Fruit fly (Drosophila melanogaster) whole organism, embryonic: ENCODE measurements around the gene mRpL39.

Experiments used
- Ada2b ChIP-seq: fragments of 200-800 bp; sonication (Bioruptor generic); IDR thresholded peaks from 2 replicates; pipeline ENCODE4 v1.3.6; 2022; ENCODE audit warnings: missing biosample characterization, missing genetic modification characterization
- CG10979 ChIP-seq: fragments of 200-800 bp; sonication (Bioruptor generic); optimal IDR thresholded peaks from 2 replicates; lab custom pipeline; 2018; ENCODE audit warnings: missing biosample characterization, mild to moderate bottlenecking, missing genetic modification characterization, moderate library complexity
- CG11504 ChIP-seq: fragments of 200-800 bp; sonication (Bioruptor generic); optimal IDR thresholded peaks from 3 replicates; lab custom pipeline; 2019; ENCODE audit warnings: missing biosample characterization, mild to moderate bottlenecking, missing genetic modification characterization, moderate library complexity
- CG12391 ChIP-seq: fragments of 200-800 bp; sonication (Bioruptor generic); optimal IDR thresholded peaks from 3 replicates; lab custom pipeline; 2018; ENCODE audit warnings: missing biosample characterization, mild to moderate bottlenecking, missing genetic modification characterization, moderate library complexity
- CG13775 ChIP-seq: fragments of 200-800 bp; sonication (Bioruptor generic); optimal IDR thresholded peaks from 3 replicates; lab custom pipeline; 2017; ENCODE audit warnings: missing biosample characterization, mild to moderate bottlenecking, missing genetic modification characterization
- CG14710 ChIP-seq: fragments of 200-800 bp; sonication (Bioruptor generic); optimal IDR thresholded peaks from 3 replicates; lab custom pipeline; 2019; ENCODE audit warnings: missing biosample characterization, mild to moderate bottlenecking, missing genetic modification characterization, moderate library complexity
- CG14965 ChIP-seq: fragments of 200-800 bp; sonication (Bioruptor generic); optimal IDR thresholded peaks from 2 replicates; lab custom pipeline; 2016; ENCODE audit warnings: missing biosample characterization, missing genetic modification characterization, borderline replicate concordance
- CG15696 ChIP-seq: fragments of 200-800 bp; sonication (Bioruptor generic); optimal IDR thresholded peaks from 2 replicates; lab custom pipeline; 2019; ENCODE audit warnings: missing biosample characterization, mild to moderate bottlenecking, missing genetic modification characterization, moderate library complexity
- CG1647 ChIP-seq: fragments of 200-800 bp; sonication (Bioruptor generic); optimal IDR thresholded peaks from 3 replicates; lab custom pipeline; 2016; ENCODE audit warnings: missing biosample characterization, missing genetic modification characterization
- CG16779 ChIP-seq: fragments of 200-800 bp; sonication (Bioruptor generic); IDR thresholded peaks from 2 replicates; pipeline ENCODE4 v1.3.6; 2022; ENCODE audit warnings: missing biosample characterization, missing genetic modification characterization
- CG17802 ChIP-seq: fragments of 200-800 bp; sonication (Bioruptor generic); optimal IDR thresholded peaks from 2 replicates; lab custom pipeline; 2018; ENCODE audit warnings: missing biosample characterization, mild to moderate bottlenecking, missing genetic modification characterization, moderate library complexity
- CG2202 ChIP-seq: fragments of 200-800 bp; sonication (Bioruptor generic); optimal IDR thresholded peaks from 2 replicates; lab custom pipeline; 2018; ENCODE audit warnings: missing biosample characterization, mild to moderate bottlenecking, missing genetic modification characterization
- CG2678 ChIP-seq: fragments of 200-800 bp; sonication (Bioruptor generic); optimal IDR thresholded peaks from 3 replicates; lab custom pipeline; 2019; ENCODE audit warnings: missing biosample characterization, mild to moderate bottlenecking, missing genetic modification characterization, moderate library complexity
- CG30020 ChIP-seq: fragments of 200-800 bp; optimal IDR thresholded peaks from 2 replicates; lab custom pipeline; 2019; ENCODE audit warnings: missing biosample characterization, mild to moderate bottlenecking, missing genetic modification characterization, moderate library complexity
- CG31388 ChIP-seq: fragments of 200-800 bp; sonication (Bioruptor generic); optimal IDR thresholded peaks from 2 replicates; lab custom pipeline; 2016; ENCODE audit warnings: missing biosample characterization, missing genetic modification characterization
- CG4360 ChIP-seq: fragments of 200-800 bp; sonication (Bioruptor generic); IDR thresholded peaks from 2 replicates; pipeline ENCODE4 v1.3.6; 2022; ENCODE audit warnings: missing biosample characterization, missing genetic modification characterization
- CG4854 ChIP-seq: fragments of 200-800 bp; sonication (Bioruptor generic); optimal IDR thresholded peaks from 2 replicates; lab custom pipeline; 2016; ENCODE audit warnings: missing biosample characterization, missing genetic modification characterization, inconsistent platforms
- CG7372 ChIP-seq: fragments of 200-800 bp; sonication (Bioruptor generic); IDR thresholded peaks from 2 replicates; pipeline ENCODE4 v1.3.6; 2022; ENCODE audit warnings: missing biosample characterization, missing genetic modification characterization
- CG7745 ChIP-seq: fragments of 200-800 bp; sonication (Bioruptor generic); optimal IDR thresholded peaks from 2 replicates; lab custom pipeline; 2018; ENCODE audit warnings: missing biosample characterization, mild to moderate bottlenecking, missing genetic modification characterization, moderate library complexity
- CG7928 ChIP-seq: fragments of 200-800 bp; sonication (Bioruptor generic); optimal IDR thresholded peaks from 2 replicates; lab custom pipeline; 2017; ENCODE audit warnings: missing biosample characterization, mild to moderate bottlenecking, missing genetic modification characterization
- CG7963 ChIP-seq: fragments of 200-800 bp; sonication (Bioruptor generic); IDR thresholded peaks from 3 replicates; pipeline ENCODE4 v1.3.6; 2022; ENCODE audit warnings: missing biosample characterization, missing genetic modification characterization; ENCODE audit not compliant: partially characterized antibody
- CG9727 ChIP-seq: fragments of 200-800 bp; sonication (Bioruptor generic); optimal IDR thresholded peaks from 3 replicates; lab custom pipeline; 2017; ENCODE audit warnings: missing biosample characterization, mild to moderate bottlenecking, missing genetic modification characterization
- CG9876 ChIP-seq: fragments of 200-800 bp; sonication (Bioruptor generic); optimal IDR thresholded peaks from 2 replicates; lab custom pipeline; 2016; ENCODE audit warnings: missing biosample characterization, missing genetic modification characterization
- CHES-1-like ChIP-seq: fragments of 200-800 bp; sonication (Bioruptor generic); optimal IDR thresholded peaks from 2 replicates; lab custom pipeline; 2016; ENCODE audit warnings: missing biosample characterization, missing genetic modification characterization
- D ChIP-seq, 2 experiments: fragments of 200-800 bp in 1 of 2; fragments of >200 bp in 1 of 2; sonication (Bioruptor generic) in 1 of 2; optimal IDR thresholded peaks; 2 replicates in 1 of 2; 3 replicates in 1 of 2; lab custom pipeline; 2017; ENCODE audit warnings: mild to moderate bottlenecking in 1 of 2, missing biosample characterization in 1 of 2, missing genetic modification characterization in 1 of 2, missing genetic modification reagents in 1 of 2
- Doc2 ChIP-seq: fragments of 200-800 bp; sonication (Bioruptor generic); IDR thresholded peaks from 2 replicates; pipeline ENCODE4 v1.3.6; 2022; ENCODE audit warnings: missing biosample characterization, missing genetic modification characterization
- E2f2 ChIP-seq: fragments of 200-800 bp; sonication (Bioruptor generic); IDR thresholded peaks from 2 replicates; pipeline ENCODE4 v1.3.6; 2022; ENCODE audit warnings: missing biosample characterization, missing genetic modification characterization
- HHEX ChIP-seq: fragments of 200-800 bp; sonication (Bioruptor generic); optimal IDR thresholded peaks from 3 replicates; lab custom pipeline; 2017; ENCODE audit warnings: missing biosample characterization, mild to moderate bottlenecking, missing genetic modification characterization, missing genetic modification reagents
- HLH3B ChIP-seq: fragments of 200-800 bp; sonication (Bioruptor generic); IDR thresholded peaks from 2 replicates; pipeline ENCODE4 v1.3.6; 2022; ENCODE audit warnings: missing biosample characterization, missing genetic modification characterization
- Lim3 ChIP-seq: fragments of 200-800 bp; sonication (Bioruptor generic); IDR thresholded peaks from 2 replicates; pipeline ENCODE4 v1.3.6; 2022; ENCODE audit warnings: missing biosample characterization, missing genetic modification characterization
- NfI ChIP-seq: fragments of 200-800 bp; sonication (Bioruptor generic); optimal IDR thresholded peaks from 3 replicates; lab custom pipeline; 2018; ENCODE audit warnings: missing biosample characterization, mild to moderate bottlenecking, missing genetic modification characterization, moderate library complexity
- Usf ChIP-seq: fragments of 200-800 bp; sonication (Bioruptor generic); optimal IDR thresholded peaks from 2 replicates; lab custom pipeline; 2017; ENCODE audit warnings: missing genotype, missing biosample characterization, missing genetic modification characterization
- amos ChIP-seq: fragments of 200-800 bp; sonication (Bioruptor generic); IDR thresholded peaks from 2 replicates; pipeline ENCODE4 v1.3.6; 2022; ENCODE audit warnings: missing biosample characterization, missing genetic modification characterization; ENCODE audit not compliant: partially characterized antibody
- btn ChIP-seq: fragments of 200-800 bp; sonication (Bioruptor generic); optimal IDR thresholded peaks from 2 replicates; lab custom pipeline; 2016; ENCODE audit warnings: missing biosample characterization, missing genetic modification characterization
- dpn ChIP-seq, 2 experiments: fragments of 200-800 bp; sonication (Bioruptor generic); optimal IDR thresholded peaks; 3 replicates each; lab custom pipeline; 2016; ENCODE audit warnings: missing biosample characterization in 2 of 2, missing genetic modification characterization in 2 of 2
- fd102C ChIP-seq: fragments of 200-800 bp; sonication (Bioruptor generic); optimal IDR thresholded peaks from 2 replicates; lab custom pipeline; 2018; ENCODE audit warnings: missing biosample characterization, mild to moderate bottlenecking, missing genetic modification characterization, moderate library complexity
- fu2 ChIP-seq: fragments of 200-800 bp; sonication (Bioruptor generic); optimal IDR thresholded peaks from 2 replicates; lab custom pipeline; 2016; ENCODE audit warnings: missing biosample characterization, missing genetic modification characterization
- gro ChIP-seq: fragments of 200-800 bp; sonication (Bioruptor generic); optimal IDR thresholded peaks from 2 replicates; lab custom pipeline; 2016; ENCODE audit warnings: missing biosample characterization, missing genetic modification characterization
- gsb ChIP-seq: fragments of 200-800 bp; sonication (Bioruptor generic); IDR thresholded peaks from 2 replicates; pipeline ENCODE4 v1.3.6; 2022; ENCODE audit warnings: missing biosample characterization, missing genetic modification characterization
- insv ChIP-seq, 2 experiments: fragments of 200-800 bp; sonication (Bioruptor generic); optimal IDR thresholded peaks; 3 replicates each; lab custom pipeline; 2016 to 2018; ENCODE audit warnings: missing biosample characterization in 2 of 2, missing genetic modification characterization in 2 of 2
- lola ChIP-seq, 3 experiments: fragments of >200 bp in 2 of 3; fragments of 200-800 bp in 1 of 3; sonication (Bioruptor generic) in 1 of 3; optimal IDR thresholded peaks; 2 replicates each; lab custom pipeline; 2017 to 2019; ENCODE audit warnings: missing biosample characterization in 3 of 3, missing genetic modification characterization in 3 of 3, mild to moderate bottlenecking in 1 of 3, moderate library complexity in 1 of 3
- nau ChIP-seq: fragments of 200-800 bp; sonication (Bioruptor generic); optimal IDR thresholded peaks from 3 replicates; lab custom pipeline; 2017; ENCODE audit warnings: missing biosample characterization, mild to moderate bottlenecking, missing genetic modification characterization, missing genetic modification reagents
- p53 ChIP-seq: fragments of 200-800 bp; sonication (Bioruptor generic); optimal IDR thresholded peaks from 2 replicates; lab custom pipeline; 2016; ENCODE audit warnings: missing biosample characterization, missing genetic modification characterization
- peb ChIP-seq: fragments of 200-800 bp; sonication (Bioruptor generic); IDR thresholded peaks from 2 replicates; pipeline ENCODE4 v1.3.6; 2022; ENCODE audit warnings: missing biosample characterization, missing genetic modification characterization
- pita ChIP-seq: fragments of 200-800 bp; sonication (Bioruptor generic); optimal IDR thresholded peaks from 2 replicates; lab custom pipeline; 2017; ENCODE audit warnings: missing biosample characterization, mild to moderate bottlenecking, missing genetic modification characterization
- slbo ChIP-seq: fragments of 200-800 bp; sonication (Bioruptor generic); IDR thresholded peaks from 2 replicates; pipeline ENCODE4 v1.3.6; 2022; ENCODE audit warnings: missing biosample characterization, missing genetic modification characterization
- trh ChIP-seq: fragments of 200-800 bp; sonication (Bioruptor generic); optimal IDR thresholded peaks from 2 replicates; lab custom pipeline; 2016; ENCODE audit warnings: missing biosample characterization, missing genetic modification characterization
- twi ChIP-seq: fragments of 200-800 bp; optimal IDR thresholded peaks from 2 replicates; lab custom pipeline; 2019; ENCODE audit warnings: missing biosample characterization, mild to moderate bottlenecking, missing genetic modification characterization, moderate library complexity
- wek ChIP-seq: fragments of 200-800 bp; sonication (Bioruptor generic); optimal IDR thresholded peaks from 3 replicates; lab custom pipeline; 2018; ENCODE audit warnings: missing biosample characterization, mild to moderate bottlenecking, missing genetic modification characterization, moderate library complexity

The mRpL39 gene

dm6 chr3L:14952858-14953669 lies 46.4 kb downstream of the mRpL39 start (continued):
- TF ChIP-seq HLH3B (GFP tag; lab: Robert Waterston, UW) (no peak), CG14710 (peak; percentile 19), CG7928 (GFP tag; lab: Kevin White, UChicago) (no peak), peb (GFP tag; lab: Robert Waterston, UW) (no peak), CG4854 (GFP tag; lab: Kevin White, UChicago) (no peak), twi (tag; lab: Kevin White, UChicago) (peak; percentile 97), CG2678 (tag; lab: Kevin White, UChicago) (no peak), CG7372 (GFP tag; lab: Robert Waterston, UW) (no peak), CG16779 (GFP tag; lab: Robert Waterston, UW) (no peak), CG9727 (GFP tag; lab: Kevin White, UChicago) (peak; percentile 24), CG7963 (no peak), slbo (GFP tag; lab: Robert Waterston, UW) (no peak), fu2 (no peak), trh (GFP tag; lab: Kevin White, UChicago) (no peak), lola (GFP tag; optimal IDR thresholded peaks at IDR 0.05; lab: Kevin White, UChicago) (peak in 1 of 3 experiments; percentile 51), wek (GFP tag; lab: Kevin White, UChicago) (no peak), Doc2 (GFP tag; lab: Robert Waterston, UW) (no peak), Lim3 (GFP tag; lab: Robert Waterston, UW) (no peak), Usf (GFP tag; lab: Kevin White, UChicago) (no peak), CG4360 (GFP tag; lab: Robert Waterston, UW) (no peak), E2f2 (GFP tag; lab: Robert Waterston, UW) (no peak), fd102C (GFP tag; lab: Kevin White, UChicago) (peak; percentile 37), gsb (no peak), dpn (GFP tag; optimal IDR thresholded peaks at IDR 0.05; lab: Kevin White, UChicago) (no peak), p53 (peak; percentile 28), insv (GFP tag; optimal IDR thresholded peaks at IDR 0.05; lab: Kevin White, UChicago) (no peak), HHEX (GFP tag; lab: Kevin White, UChicago) (no peak), amos (GFP tag; lab: Robert Waterston, UW) (no peak), pita (no peak), CG10979 (tag; lab: Kevin White, UChicago) (peak; percentile 37), CG30020 (tag; lab: Kevin White, UChicago) (no peak), CG14965 (GFP tag; lab: Kevin White, UChicago) (no peak), CG31388 (GFP tag; lab: Kevin White, UChicago) (no peak), CG7745 (tag; lab: Kevin White, UChicago) (no peak), CG9876 (GFP tag; lab: Kevin White, UChicago) (no peak), CG1647 (GFP tag; lab: Kevin White, UChicago) (no peak), CG12391 (tag; lab: Kevin White, UChicago) (peak; percentile 20), Ada2b (GFP tag; lab: Robert Waterston, UW) (no peak), CG2202 (tag; lab: Kevin White, UChicago) (no peak), gro (GFP tag; lab: Kevin White, UChicago) (no peak), D (optimal IDR thresholded peaks at IDR 0.05; lab: Kevin White, UChicago) (peak; percentile 100), D (GFP tag; optimal IDR thresholded peaks at IDR 0.05; lab: Kevin White, UChicago) (no peak), CG13775 (GFP tag; lab: Kevin White, UChicago) (no peak), NfI (GFP tag; lab: Kevin White, UChicago) (no peak), CG15696 (peak; percentile 66), CG11504 (no peak), btn (no peak), CG17802 (tag; lab: Kevin White, UChicago) (no peak), nau (GFP tag; lab: Kevin White, UChicago) (no peak), CHES-1-like (no peak)
